Fruit fly (Drosophila melanogaster) whole organism, embryonic: ENCODE data around the gene CG31121.
A peak's percentile ranks its signal among the peaks of the same experiment; 100 is the strongest.

Experiments
- CG10267 ChIP-seq: fragments of 200-800 bp; sonication (Bioruptor generic); optimal IDR thresholded peaks from 2 replicates; lab custom pipeline; 2018; ENCODE audit warnings: missing biosample characterization, mild to moderate bottlenecking, missing genetic modification characterization, moderate library complexity
- CG10274 ChIP-seq: fragments of 200-800 bp; sonication (Bioruptor generic); optimal IDR thresholded peaks from 3 replicates; lab custom pipeline; 2017; ENCODE audit warnings: missing biosample characterization, mild to moderate bottlenecking, missing genetic modification characterization
- CG10979 ChIP-seq: fragments of 200-800 bp; sonication (Bioruptor generic); optimal IDR thresholded peaks from 2 replicates; lab custom pipeline; 2018; ENCODE audit warnings: missing biosample characterization, mild to moderate bottlenecking, missing genetic modification characterization, moderate library complexity
- CG11085 ChIP-seq: fragments of 200-800 bp; sonication (Bioruptor generic); IDR thresholded peaks from 2 replicates; pipeline ENCODE4 v1.3.6; 2022; ENCODE audit warnings: missing biosample characterization, missing genetic modification characterization
- CG11695 ChIP-seq: fragments of 200-800 bp; sonication (Bioruptor generic); IDR thresholded peaks from 3 replicates; pipeline ENCODE4 v1.3.6; 2022; ENCODE audit warnings: missing biosample characterization, missing genetic modification characterization
- CG12391 ChIP-seq: fragments of 200-800 bp; sonication (Bioruptor generic); optimal IDR thresholded peaks from 3 replicates; lab custom pipeline; 2018; ENCODE audit warnings: missing biosample characterization, mild to moderate bottlenecking, missing genetic modification characterization, moderate library complexity
- CG13123 ChIP-seq: fragments of 200-800 bp; sonication (Bioruptor generic); optimal IDR thresholded peaks from 2 replicates; lab custom pipeline; 2016; ENCODE audit warnings: missing biosample characterization, missing genetic modification characterization
- CG13775 ChIP-seq: fragments of 200-800 bp; sonication (Bioruptor generic); optimal IDR thresholded peaks from 3 replicates; lab custom pipeline; 2017; ENCODE audit warnings: missing biosample characterization, mild to moderate bottlenecking, missing genetic modification characterization
- CG15601 ChIP-seq: fragments of 200-800 bp; sonication (Bioruptor generic); optimal IDR thresholded peaks from 3 replicates; lab custom pipeline; 2019; ENCODE audit warnings: missing biosample characterization, mild to moderate bottlenecking, missing genetic modification characterization, moderate library complexity
- CG17385 ChIP-seq: fragments of 200-800 bp; sonication (Bioruptor generic); optimal IDR thresholded peaks from 3 replicates; lab custom pipeline; 2018; ENCODE audit warnings: missing biosample characterization, mild to moderate bottlenecking, missing genetic modification characterization
- CG18619 ChIP-seq: fragments of 200-800 bp; sonication (Bioruptor generic); optimal IDR thresholded peaks from 3 replicates; lab custom pipeline; 2017; ENCODE audit warnings: missing biosample characterization, mild to moderate bottlenecking, missing genetic modification characterization
- CG2712 ChIP-seq: fragments of 200-800 bp; optimal IDR thresholded peaks from 3 replicates; lab custom pipeline; 2019; ENCODE audit warnings: missing biosample characterization, mild to moderate bottlenecking, missing genetic modification characterization, moderate library complexity
- CG3281 ChIP-seq: fragments of 200-800 bp; sonication (Bioruptor generic); optimal IDR thresholded peaks from 3 replicates; lab custom pipeline; 2017; ENCODE audit warnings: missing biosample characterization, mild to moderate bottlenecking, missing genetic modification characterization
- CG3407 ChIP-seq: fragments of 200-800 bp; sonication (Bioruptor generic); optimal IDR thresholded peaks from 2 replicates; lab custom pipeline; 2018; ENCODE audit warnings: missing biosample characterization, mild to moderate bottlenecking, missing genetic modification characterization
- CG34376 ChIP-seq: fragments of 200-800 bp; sonication (Bioruptor generic); optimal IDR thresholded peaks from 2 replicates; lab custom pipeline; 2018; ENCODE audit warnings: missing biosample characterization, mild to moderate bottlenecking, missing genetic modification characterization
- CG34422 ChIP-seq: fragments of 200-800 bp; sonication (Bioruptor generic); IDR thresholded peaks from 3 replicates; pipeline ENCODE4 v1.3.6; 2022; ENCODE audit warnings: missing biosample characterization, missing genetic modification characterization
- CG3847 ChIP-seq: fragments of 200-800 bp; sonication (Bioruptor generic); IDR thresholded peaks from 2 replicates; pipeline ENCODE4 v1.3.6; 2022; ENCODE audit warnings: missing biosample characterization, missing genetic modification characterization
- CG4730 ChIP-seq: fragments of 200-800 bp; sonication (Bioruptor generic); IDR thresholded peaks from 2 replicates; pipeline ENCODE4 v1.3.6; 2022; ENCODE audit warnings: missing biosample characterization, missing genetic modification characterization
- CG6683 ChIP-seq: fragments of 200-800 bp; sonication (Bioruptor generic); optimal IDR thresholded peaks from 2 replicates; lab custom pipeline; 2017; ENCODE audit warnings: missing biosample characterization, mild to moderate bottlenecking, missing genetic modification characterization, missing genetic modification reagents
- CG6813 ChIP-seq: fragments of 200-800 bp; sonication (Bioruptor generic); optimal IDR thresholded peaks from 2 replicates; lab custom pipeline; 2017; ENCODE audit warnings: missing biosample characterization, missing genetic modification characterization, mild to moderate bottlenecking, moderate library complexity, missing genetic modification reagents
- CG8924 ChIP-seq: fragments of 200-800 bp; optimal IDR thresholded peaks from 3 replicates; lab custom pipeline; 2019; ENCODE audit warnings: missing biosample characterization, mild to moderate bottlenecking, missing genetic modification characterization, moderate library complexity
- CG9727 ChIP-seq: fragments of 200-800 bp; sonication (Bioruptor generic); optimal IDR thresholded peaks from 3 replicates; lab custom pipeline; 2017; ENCODE audit warnings: missing biosample characterization, mild to moderate bottlenecking, missing genetic modification characterization
- Camta ChIP-seq: fragments of 200-800 bp; sonication (Bioruptor generic); optimal IDR thresholded peaks from 2 replicates; lab custom pipeline; 2016; ENCODE audit warnings: missing biosample characterization, missing genetic modification characterization
- Dip2 ChIP-seq: fragments of 200-800 bp; sonication (Bioruptor generic); IDR thresholded peaks from 2 replicates; pipeline ENCODE4 v1.3.6; 2022; ENCODE audit warnings: missing biosample characterization, missing genetic modification characterization
- Drgx ChIP-seq: fragments of 200-800 bp; sonication (Bioruptor generic); IDR thresholded peaks from 2 replicates; pipeline ENCODE4 v1.3.6; 2022; ENCODE audit warnings: missing biosample characterization, missing genetic modification characterization
- E2f2 ChIP-seq: fragments of 200-800 bp; sonication (Bioruptor generic); IDR thresholded peaks from 2 replicates; pipeline ENCODE4 v1.3.6; 2022; ENCODE audit warnings: missing biosample characterization, missing genetic modification characterization
- Fer2 ChIP-seq: fragments of 200-800 bp; sonication (Bioruptor generic); optimal IDR thresholded peaks from 2 replicates; lab custom pipeline; 2018; ENCODE audit warnings: missing biosample characterization, mild to moderate bottlenecking, missing genetic modification characterization, moderate library complexity
- Med ChIP-seq: fragments of 200-800 bp; sonication (Bioruptor generic); peaks from one replicate; lab custom pipeline; 2016; ENCODE audit warnings: missing biosample characterization, missing genetic modification characterization, mild to moderate bottlenecking, inconsistent platforms, moderate library complexity
- Meics ChIP-seq: fragments of 200-800 bp; sonication (Bioruptor generic); optimal IDR thresholded peaks from 2 replicates; lab custom pipeline; 2017; ENCODE audit warnings: missing biosample characterization, mild to moderate bottlenecking, missing genetic modification characterization
- Pdp1 ChIP-seq, 2 experiments: fragments of 200-800 bp; sonication (Bioruptor generic); optimal IDR thresholded peaks; 3 replicates each; lab custom pipeline; 2016; ENCODE audit warnings: missing biosample characterization in 2 of 2, missing genetic modification characterization in 2 of 2, mild to moderate bottlenecking in 1 of 2, moderate library complexity in 1 of 2
- Taf1 ChIP-seq: fragments of 200-800 bp; sonication (Bioruptor generic); IDR thresholded peaks from 2 replicates; pipeline ENCODE4 v1.3.6; 2022; ENCODE audit warnings: missing biosample characterization, missing genetic modification characterization
- bab2 ChIP-seq: fragments of 200-800 bp; sonication (Bioruptor generic); optimal IDR thresholded peaks from 2 replicates; lab custom pipeline; 2016; ENCODE audit warnings: missing biosample characterization, missing genetic modification characterization
- btn ChIP-seq: fragments of 200-800 bp; sonication (Bioruptor generic); optimal IDR thresholded peaks from 2 replicates; lab custom pipeline; 2016; ENCODE audit warnings: missing biosample characterization, missing genetic modification characterization
- cwo ChIP-seq: fragments of 200-800 bp; sonication (Bioruptor generic); optimal IDR thresholded peaks from 3 replicates; lab custom pipeline; 2017; ENCODE audit warnings: missing biosample characterization, missing genetic modification characterization, mild to moderate bottlenecking, moderate library complexity, missing genetic modification reagents
- dmrt11E ChIP-seq: fragments of 200-800 bp; sonication (Bioruptor generic); optimal IDR thresholded peaks from 3 replicates; lab custom pipeline; 2018; ENCODE audit warnings: missing biosample characterization, mild to moderate bottlenecking, missing genetic modification characterization, moderate library complexity
- esg ChIP-seq: fragments of 200-800 bp; sonication (Bioruptor generic); conservative IDR thresholded peaks from 2 replicates; pipeline ENCODE4 v1.3.6; 2022; ENCODE audit warnings: missing biosample characterization, missing genetic modification characterization
- hbn ChIP-seq: fragments of 200-800 bp; sonication (Bioruptor generic); IDR thresholded peaks from 2 replicates; pipeline ENCODE4 v1.3.6; 2022; ENCODE audit warnings: missing biosample characterization, missing genetic modification characterization; ENCODE audit not compliant: partially characterized antibody
- kah ChIP-seq: fragments of 200-800 bp; sonication (Bioruptor generic); optimal IDR thresholded peaks from 2 replicates; lab custom pipeline; 2018; ENCODE audit warnings: missing biosample characterization, mild to moderate bottlenecking, missing genetic modification characterization
- mam ChIP-seq: fragments of 200-800 bp; sonication (Bioruptor generic); optimal IDR thresholded peaks from 3 replicates; lab custom pipeline; 2016; ENCODE audit warnings: missing biosample characterization, missing genetic modification characterization
- pfk ChIP-seq: fragments of 200-800 bp; sonication (Bioruptor generic); optimal IDR thresholded peaks from 2 replicates; lab custom pipeline; 2018; ENCODE audit warnings: missing biosample characterization, mild to moderate bottlenecking, missing genetic modification characterization, moderate library complexity
- phol ChIP-seq: fragments of 200-800 bp; sonication (Bioruptor generic); optimal IDR thresholded peaks from 3 replicates; lab custom pipeline; 2018; ENCODE audit warnings: missing biosample characterization, mild to moderate bottlenecking, missing genetic modification characterization, moderate library complexity
- prd ChIP-seq, 3 experiments: fragments of >200 bp in 2 of 3; fragments of 200-800 bp in 1 of 3; sonication (Bioruptor generic) in 1 of 3; optimal IDR thresholded peaks in 2 of 3; IDR thresholded peaks in 1 of 3; 2 replicates in 2 of 3; 3 replicates in 1 of 3; pipeline versions ENCODE4 v1.3.6 to Lab custom; 2017 to 2022; ENCODE audit warnings: missing biosample characterization in 1 of 3, missing genetic modification characterization in 1 of 3
- ranshi ChIP-seq: fragments of 200-800 bp; sonication (Bioruptor generic); IDR thresholded peaks from 2 replicates; pipeline ENCODE4 v1.3.6; 2022; ENCODE audit warnings: missing biosample characterization, missing genetic modification characterization
- sens ChIP-seq: fragments of 200-800 bp; sonication (Bioruptor generic); peaks from one replicate; lab custom pipeline; 2016; ENCODE audit warnings: missing biosample characterization, missing genetic modification characterization
- shn ChIP-seq: fragments of 200-800 bp; sonication (Bioruptor generic); optimal IDR thresholded peaks from 3 replicates; lab custom pipeline; 2016; ENCODE audit warnings: missing biosample characterization, missing genetic modification characterization
- sna ChIP-seq: fragments of 200-800 bp; sonication (Bioruptor generic); IDR thresholded peaks from 2 replicates; pipeline ENCODE4 v1.3.6; 2022; ENCODE audit warnings: missing biosample characterization, missing genetic modification characterization; ENCODE audit not compliant: partially characterized antibody
- tio ChIP-seq: fragments of 200-800 bp; sonication (Bioruptor generic); optimal IDR thresholded peaks from 2 replicates; lab custom pipeline; 2017; ENCODE audit warnings: missing biosample characterization, missing genetic modification characterization, inconsistent platforms
- zfh2 ChIP-seq: fragments of 200-800 bp; sonication (Bioruptor generic); optimal IDR thresholded peaks from 2 replicates; lab custom pipeline; 2016; ENCODE audit warnings: missing biosample characterization, missing genetic modification characterization

CG31121 gene

dm6 chr3R:24864719-24865400, 29.5 kb downstream of the CG31121 start, which contains the start of the genes Srg1 and Elal (continued):
- TF ChIP-seq CG6683 (no peak), Camta (GFP tag; lab: Kevin White, UChicago) (no peak), pfk (GFP tag; lab: Kevin White, UChicago) (peak; percentile 30), CG6813 (GFP tag; lab: Kevin White, UChicago) (no peak), CG17385 (peak; percentile 0), CG34376 (GFP tag; lab: Kevin White, UChicago) (peak; percentile 62), CG34422 (GFP tag; lab: Robert Waterston, UW) (no peak), CG2712 (peak; percentile 40), Fer2 (tag; lab: Kevin White, UChicago) (peak; percentile 6), CG15601 (tag; lab: Kevin White, UChicago) (peak; percentile 13), CG11085 (GFP tag; lab: Robert Waterston, UW) (no peak), btn (GFP tag; lab: Kevin White, UChicago) (no peak), CG3407 (no peak), CG12391 (tag; lab: Kevin White, UChicago) (peak; percentile 44), CG10267 (peak; percentile 32), Meics (GFP tag; lab: Kevin White, UChicago) (peak; percentile 46), CG13775 (peak; percentile 7), CG9727 (GFP tag; lab: Kevin White, UChicago) (peak; percentile 36), CG18619 (GFP tag; lab: Kevin White, UChicago) (no peak), CG3281 (GFP tag; lab: Kevin White, UChicago) (peak; percentile 19), Pdp1 (GFP tag; optimal IDR thresholded peaks at IDR 0.05; lab: Kevin White, UChicago) (no peak), E2f2 (peak; percentile 28; the same call in 1 of the 2 replicates), sens (GFP tag; lab: Kevin White, UChicago) (peak; percentile 88), prd (optimal IDR thresholded peaks at IDR 0.05; lab: Kevin White, UChicago) (no peak), prd (GFP tag; IDR thresholded peaks at IDR 0.05; lab: Robert Waterston, UW) (peak; percentile 61; the same call in 1 of the 3 replicates), Taf1 (GFP tag; lab: Robert Waterston, UW) (0 out of 2 replicates have a peak, but pooled peaks have one; percentile 21), hbn (GFP tag; lab: Robert Waterston, UW) (no peak), CG10274 (GFP tag; lab: Kevin White, UChicago) (no peak), CG4730 (GFP tag; lab: Robert Waterston, UW) (no peak; the same call in 1 of the 2 replicates), tio (GFP tag; lab: Kevin White, UChicago) (no peak), mam (no peak), CG13123 (GFP tag; lab: Kevin White, UChicago) (no peak), kah (GFP tag; lab: Kevin White, UChicago) (no peak), shn (GFP tag; lab: Kevin White, UChicago) (no peak), bab2 (GFP tag; lab: Kevin White, UChicago) (no peak), ranshi (GFP tag; lab: Robert Waterston, UW) (0 out of 2 replicates have a peak, but pooled peaks have one; percentile 39), phol (tag; lab: Kevin White, UChicago) (peak; percentile 15), Med (GFP tag; lab: Kevin White, UChicago) (peak; percentile 63), cwo (peak; percentile 24), CG8924 (tag; lab: Kevin White, UChicago) (peak; percentile 35), sna (GFP tag; lab: Robert Waterston, UW) (no peak), CG10979 (tag; lab: Kevin White, UChicago) (peak; percentile 5), zfh2 (GFP tag; lab: Kevin White, UChicago) (no peak), CG11695 (GFP tag; lab: Robert Waterston, UW) (peak; percentile 33; the same call in 1 of the 3 replicates), Drgx (GFP tag; lab: Robert Waterston, UW) (no peak), Dip2 (GFP tag; lab: Robert Waterston, UW) (no peak), esg (0 out of 2 replicates have a peak, but pooled peaks have one; percentile 4), dmrt11E (tag; lab: Kevin White, UChicago) (peak; percentile 7), CG3847 (GFP tag; lab: Robert Waterston, UW) (peak; percentile 31; the same call in 1 of the 2 replicates)
